Worm (Caenorhabditis elegans): ENCODE results near the gene T02G5.3.

The T02G5.3 gene

ce11 chrII:7070434-7070833 is 22.8 kb upstream of the T02G5.3 start:
- no peak for TF ChIP-seq eor-1 (tag; optimal IDR thresholded peaks at IDR 0.05)
- TF ChIP-seq ceh-82 (tag; optimal IDR thresholded peaks at IDR 0.05): no peak
- no peak for TF ChIP-seq skn-1 (tag; optimal IDR thresholded peaks at IDR 0.05)
- no peak for TF ChIP-seq pqm-1 (tag; optimal IDR thresholded peaks at IDR 0.05)
- no peak for TF ChIP-seq tbx-2 (tag; optimal IDR thresholded peaks at IDR 0.05)
- TF ChIP-seq nhr-67 (tag; optimal IDR thresholded peaks at IDR 0.05): no peak
- TF ChIP-seq fos-1 (tag; optimal IDR thresholded peaks at IDR 0.05): no peak
- TF ChIP-seq nhr-43 (tag; optimal IDR thresholded peaks at IDR 0.05; ENCODE audit: poor library complexity, severe bottlenecking): no peak
- no peak for TF ChIP-seq nhr-12 (tag; optimal IDR thresholded peaks at IDR 0.05)
- no peak for TF ChIP-seq unc-39 (tag; optimal IDR thresholded peaks at IDR 0.05)

ce11 chrII:7072315-7072589 is 20.9 kb upstream of the T02G5.3 start, which contains the start of gene kars-1:
kars-1 (minus strand) TSS chrII:7072415.
- no peak for TF ChIP-seq nhr-12 (tag; optimal IDR thresholded peaks at IDR 0.05)
- no peak for TF ChIP-seq aly-2 (tag; optimal IDR thresholded peaks at IDR 0.05)
- TF ChIP-seq egl-27 (tag; optimal IDR thresholded peaks at IDR 0.05): no peak
- TF ChIP-seq ztf-11 (tag; optimal IDR thresholded peaks at IDR 0.05): no peak
- TF ChIP-seq nhr-237 (tag; optimal IDR thresholded peaks at IDR 0.05): no peak
- TF ChIP-seq elt-3 (tag; optimal IDR thresholded peaks at IDR 0.05): no peak
- TF ChIP-seq unc-62 (GFP tag; optimal IDR thresholded peaks at IDR 0.05): no peak
- TF ChIP-seq mml-1 (tag; optimal IDR thresholded peaks at IDR 0.05): no peak
- TF ChIP-seq tbx-2 (tag; optimal IDR thresholded peaks at IDR 0.05): no peak
- no peak for TF ChIP-seq fkh-10 (GFP tag; optimal IDR thresholded peaks at IDR 0.05)
- TF ChIP-seq eor-1 (tag; optimal IDR thresholded peaks at IDR 0.05): no peak
- TF ChIP-seq nhr-28 (tag; optimal IDR thresholded peaks at IDR 0.05): no peak
- TF ChIP-seq nhr-43 (tag; optimal IDR thresholded peaks at IDR 0.05; ENCODE audit: poor library complexity, severe bottlenecking): no peak
- no peak for TF ChIP-seq pqm-1 (tag; optimal IDR thresholded peaks at IDR 0.05)
- TF ChIP-seq fkh-2 (tag; optimal IDR thresholded peaks at IDR 0.05): no peak
- TF ChIP-seq lin-39 (tag; optimal IDR thresholded peaks at IDR 0.05): no peak
- TF ChIP-seq skn-1 (tag; optimal IDR thresholded peaks at IDR 0.05): no peak
- no peak for TF ChIP-seq nhr-25 (tag; optimal IDR thresholded peaks at IDR 0.05)
- TF ChIP-seq lsy-12 (tag; optimal IDR thresholded peaks at IDR 0.05): no peak

ce11 chrII:7072590-7073536 is 20.3 kb upstream of the T02G5.3 start:
- TF ChIP-seq lin-15B (tag; optimal IDR thresholded peaks at IDR 0.05) (peak; percentile 86), elt-3 (tag; optimal IDR thresholded peaks at IDR 0.05) (no peak), nhr-11 (tag; optimal IDR thresholded peaks at IDR 0.05) (peak; percentile 86), egl-5 (tag; optimal IDR thresholded peaks at IDR 0.05) (peak; percentile 76), pqm-1 (tag; optimal IDR thresholded peaks at IDR 0.05) (peak; percentile 41), nfya-1 (tag; optimal IDR thresholded peaks at IDR 0.05; ENCODE audit: insufficient read depth) (peak; percentile 62), daf-12 (tag; optimal IDR thresholded peaks at IDR 0.05) (no peak), ceh-16 (tag; optimal IDR thresholded peaks at IDR 0.05) (no peak), nhr-23 (tag; optimal IDR thresholded peaks at IDR 0.05) (peak; percentile 59), skn-1 (tag; optimal IDR thresholded peaks at IDR 0.05) (peak; percentile 58), jun-1 (tag; optimal IDR thresholded peaks at IDR 0.05) (peak; percentile 1), nhr-25 (tag; optimal IDR thresholded peaks at IDR 0.05) (peak; percentile 39), elt-2 (tag; optimal IDR thresholded peaks at IDR 0.05) (peak; percentile 61)

DNA sequence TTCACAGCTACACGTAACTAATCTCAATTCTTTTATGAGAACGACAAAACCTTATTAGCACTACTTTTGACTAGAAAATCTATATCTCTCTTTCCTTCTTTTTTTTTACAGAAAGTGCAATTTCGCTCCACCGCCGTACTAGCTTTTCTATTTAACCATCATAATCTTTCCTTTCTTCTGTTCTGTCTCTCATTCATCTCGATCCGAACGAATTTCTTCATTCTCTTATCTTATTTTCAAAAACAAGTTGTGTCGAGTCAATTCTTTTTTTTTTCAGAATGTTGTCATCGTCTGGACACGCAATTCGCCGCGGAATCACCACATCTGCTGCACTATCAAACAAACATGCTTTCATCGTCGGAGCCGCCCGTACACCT is 19.7 kb upstream of the T02G5.3 start, which contains the start of gene kat-1:
Gene kat-1, plus strand, starts transcription at position 278 of the 377 bp plus-strand sequence.
- TF ChIP-seq unc-39 (tag; optimal IDR thresholded peaks at IDR 0.05): no peak
- no peak for TF ChIP-seq egl-5 (tag; optimal IDR thresholded peaks at IDR 0.05)
- no peak for TF ChIP-seq unc-62 (GFP tag; optimal IDR thresholded peaks at IDR 0.05)
- no peak for TF ChIP-seq mml-1 (tag; optimal IDR thresholded peaks at IDR 0.05)
- TF ChIP-seq ceh-28 (tag; optimal IDR thresholded peaks at IDR 0.05): no peak
- no peak for TF ChIP-seq elt-3 (tag; optimal IDR thresholded peaks at IDR 0.05)
- TF ChIP-seq ceh-16 (tag; optimal IDR thresholded peaks at IDR 0.05): no peak
- no peak for TF ChIP-seq fkh-10 (GFP tag; optimal IDR thresholded peaks at IDR 0.05)
- TF ChIP-seq nhr-25 (tag; optimal IDR thresholded peaks at IDR 0.05): no peak
- TF ChIP-seq nhr-12 (tag; optimal IDR thresholded peaks at IDR 0.05): no peak
- TF ChIP-seq ama-1 (optimal IDR thresholded peaks at IDR 0.05): no peak
- no peak for TF ChIP-seq nhr-237 (tag; optimal IDR thresholded peaks at IDR 0.05)
- TF ChIP-seq nhr-77 (tag; optimal IDR thresholded peaks at IDR 0.05): no peak
- TF ChIP-seq tbx-2 (tag; optimal IDR thresholded peaks at IDR 0.05): no peak
- no peak for TF ChIP-seq pha-4 (tag; optimal IDR thresholded peaks at IDR 0.05)
- TF ChIP-seq ztf-11 (tag; optimal IDR thresholded peaks at IDR 0.05): no peak
- no peak for TF ChIP-seq jun-1 (tag; optimal IDR thresholded peaks at IDR 0.05)
- no peak for TF ChIP-seq eor-1 (tag; optimal IDR thresholded peaks at IDR 0.05)

Measured in whole organism, L3 larva.